Worm (Caenorhabditis elegans) whole organism, L1 larva: ENCODE data around the gene srz-82.

Experiments
- C16A3.4 ChIP-seq: fragments of 150-350 bp; optimal IDR thresholded peaks from 2 replicates; lab custom pipeline; 2014; ENCODE audit warnings: missing biosample characterization, missing genetic modification characterization
- Y116A8C.19 ChIP-seq: sonication (generic microtip); optimal IDR thresholded peaks from 2 replicates; lab custom pipeline; 2016; ENCODE audit warnings: missing compliant biosample characterization, missing genetic modification characterization, borderline replicate concordance
- aha-1 ChIP-seq: fragments of 150-350 bp; optimal IDR thresholded peaks from 2 replicates; lab custom pipeline; 2014; ENCODE audit warnings: missing biosample characterization, missing genetic modification characterization
- aly-2 ChIP-seq: fragments of 150-350 bp; optimal IDR thresholded peaks from 2 replicates; lab custom pipeline; 2014; ENCODE audit warnings: missing biosample characterization, missing genetic modification characterization
- ama-1 ChIP-seq: fragments of 150-350 bp; optimal IDR thresholded peaks from 2 replicates; lab custom pipeline; 2014
- blmp-1 ChIP-seq: fragments of 150-350 bp; optimal IDR thresholded peaks from 2 replicates; lab custom pipeline; 2014; ENCODE audit warnings: missing biosample characterization, missing genetic modification characterization
- ceh-8 ChIP-seq: fragments of 200-800 bp; sonication (Bioruptor generic); optimal IDR thresholded peaks from 2 replicates; lab custom pipeline; 2018; ENCODE audit warnings: mild to moderate bottlenecking, missing genetic modification characterization, moderate library complexity, missing compliant biosample characterization
- ceh-82 ChIP-seq, 3 experiments: fragments of 150-350 bp in 1 of 3; sonication (generic microtip) in 2 of 3; optimal IDR thresholded peaks; 2 replicates each; lab custom pipeline; 2014 to 2017; ENCODE audit warnings: missing biosample characterization in 3 of 3, missing genetic modification characterization in 3 of 3
- ceh-90 ChIP-seq: sonication (generic microtip); optimal IDR thresholded peaks from 2 replicates; lab custom pipeline; 2016; ENCODE audit warnings: missing genetic modification characterization, missing compliant biosample characterization
- ces-1 ChIP-seq: fragments of 150-350 bp; optimal IDR thresholded peaks from 2 replicates; lab custom pipeline; 2014; ENCODE audit warnings: missing biosample characterization, missing genetic modification reagents, missing genetic modification characterization
- dpl-1 ChIP-seq, 3 experiments: fragments of 150-350 bp in 2 of 3; sonication (generic microtip) in 1 of 3; optimal IDR thresholded peaks; 2 replicates each; lab custom pipeline; 2014 to 2017; ENCODE audit warnings: missing biosample characterization in 3 of 3, missing genetic modification characterization in 3 of 3, missing genetic modification reagents in 3 of 3
- dsc-1 ChIP-seq: sonication (generic microtip); optimal IDR thresholded peaks from 2 replicates; lab custom pipeline; 2016; ENCODE audit warnings: mild to moderate bottlenecking, missing genetic modification characterization, missing compliant biosample characterization
- efl-1 ChIP-seq, 4 experiments: fragments of 150-350 bp; optimal IDR thresholded peaks in 3 of 4; peaks in 1 of 4; 1 replicate in 1 of 4; 2 replicates in 3 of 4; lab custom pipeline; 2014; ENCODE audit warnings: missing biosample characterization in 2 of 4, missing genetic modification characterization in 2 of 4, missing genetic modification reagents in 2 of 4
- egl-13 ChIP-seq: sonication (generic microtip); optimal IDR thresholded peaks from 2 replicates; lab custom pipeline; 2016; ENCODE audit warnings: missing genotype, missing genetic modification reagents, missing genetic modification characterization, missing compliant biosample characterization
- egl-27 ChIP-seq, 2 experiments: fragments of 150-350 bp in 1 of 2; sonication (generic microtip); optimal IDR thresholded peaks; 3 replicates each; lab custom pipeline; 2017 to 2018; ENCODE audit warnings: missing biosample characterization in 2 of 2, missing genetic modification characterization in 2 of 2, missing genetic modification reagents in 2 of 2
- elt-2 ChIP-seq: sonication (generic microtip); optimal IDR thresholded peaks from 2 replicates; lab custom pipeline; 2016; ENCODE audit warnings: missing genetic modification characterization, mild to moderate bottlenecking, inconsistent platforms, missing compliant biosample characterization, missing genetic modification reagents
- elt-3 ChIP-seq, 6 experiments: fragments of 150-350 bp in 1 of 6; sonication (generic microtip); optimal IDR thresholded peaks; 2 replicates each; lab custom pipeline; 2017 to 2018; ENCODE audit warnings: missing biosample characterization in 6 of 6, missing genetic modification characterization in 6 of 6, inconsistent platforms in 1 of 6
- ets-5 ChIP-seq: fragments of 200-800 bp; sonication (Bioruptor generic); IDR thresholded peaks from 2 replicates; pipeline ENCODE4 v1.3.6; 2022; ENCODE audit warnings: missing genetic modification characterization, missing compliant biosample characterization
- fkh-8 ChIP-seq: sonication (generic microtip); optimal IDR thresholded peaks from 2 replicates; lab custom pipeline; 2016; ENCODE audit warnings: mild to moderate bottlenecking, missing genetic modification characterization, missing compliant biosample characterization
- grh-1 ChIP-seq: fragments of 200-800 bp; sonication (Bioruptor generic); IDR thresholded peaks from 2 replicates; pipeline ENCODE4 v1.3.6; 2022; ENCODE audit warnings: missing genetic modification reagents, missing genetic modification characterization, missing compliant biosample characterization
- hlh-17 ChIP-seq: fragments of 200-800 bp; sonication (Bioruptor generic); optimal IDR thresholded peaks from 2 replicates; lab custom pipeline; 2018; ENCODE audit warnings: missing genetic modification characterization, mild to moderate bottlenecking, missing compliant biosample characterization, moderate library complexity, borderline replicate concordance
- hpl-2 ChIP-seq: fragments of 150-350 bp; optimal IDR thresholded peaks from 2 replicates; lab custom pipeline; 2014; ENCODE audit warnings: missing biosample characterization, missing genetic modification reagents, missing genetic modification characterization
- lin-14 ChIP-seq: fragments of 200-800 bp; sonication (Bioruptor generic); optimal IDR thresholded peaks from 2 replicates; lab custom pipeline; 2018; ENCODE audit warnings: mild to moderate bottlenecking, missing genetic modification characterization, moderate library complexity, missing compliant biosample characterization
- lin-35 ChIP-seq, 2 experiments: fragments of 150-350 bp; optimal IDR thresholded peaks; 2 replicates each; lab custom pipeline; 2014; ENCODE audit warnings: missing biosample characterization in 2 of 2, missing genetic modification characterization in 2 of 2, missing genetic modification reagents in 2 of 2
- lir-3 ChIP-seq: sonication (generic microtip); optimal IDR thresholded peaks from 2 replicates; lab custom pipeline; 2016; ENCODE audit warnings: mild to moderate bottlenecking, missing genetic modification characterization, moderate library complexity, missing compliant biosample characterization; ENCODE audit not compliant: poor library complexity
- mef-2 ChIP-seq: fragments of 150-350 bp; optimal IDR thresholded peaks from 2 replicates; lab custom pipeline; 2014; ENCODE audit warnings: missing biosample characterization, missing genetic modification characterization
- nhr-11 ChIP-seq: fragments of 150-350 bp; optimal IDR thresholded peaks from 2 replicates; lab custom pipeline; 2014; ENCODE audit warnings: missing biosample characterization, missing genetic modification characterization
- nhr-19 ChIP-seq: fragments of 200-800 bp; sonication (Bioruptor generic); conservative IDR thresholded peaks from 2 replicates; pipeline ENCODE4 v1.3.6; 2022; ENCODE audit warnings: missing genetic modification characterization, missing compliant biosample characterization
- nhr-20 ChIP-seq: sonication (generic microtip); optimal IDR thresholded peaks from 2 replicates; lab custom pipeline; 2016; ENCODE audit warnings: mild to moderate bottlenecking, missing genetic modification characterization, missing compliant biosample characterization
- nhr-237 ChIP-seq: fragments of 150-350 bp; optimal IDR thresholded peaks from 2 replicates; lab custom pipeline; 2014; ENCODE audit warnings: missing biosample characterization, missing genetic modification characterization
- nhr-71 ChIP-seq: sonication (generic microtip); optimal IDR thresholded peaks from 2 replicates; lab custom pipeline; 2016; ENCODE audit warnings: mild to moderate bottlenecking, missing genetic modification characterization, moderate library complexity, missing compliant biosample characterization
- nhr-76 ChIP-seq: sonication (generic microtip); optimal IDR thresholded peaks from 2 replicates; lab custom pipeline; 2017; ENCODE audit warnings: missing biosample characterization, missing genetic modification characterization
- pqm-1 ChIP-seq: sonication (generic microtip); optimal IDR thresholded peaks from 3 replicates; lab custom pipeline; 2017; ENCODE audit warnings: missing biosample characterization, missing genetic modification characterization
- rnt-1 ChIP-seq: sonication (generic microtip); optimal IDR thresholded peaks from 2 replicates; lab custom pipeline; 2016; ENCODE audit warnings: mild to moderate bottlenecking, missing genetic modification characterization, moderate library complexity, missing compliant biosample characterization
- skn-1 ChIP-seq: fragments of 150-350 bp; optimal IDR thresholded peaks from 2 replicates; lab custom pipeline; 2014; ENCODE audit warnings: missing biosample characterization, missing genetic modification characterization
- snu-23 ChIP-seq: sonication (generic microtip); optimal IDR thresholded peaks from 2 replicates; lab custom pipeline; 2016; ENCODE audit warnings: missing genetic modification characterization, missing compliant biosample characterization
- sup-37 ChIP-seq: fragments of 200-800 bp; sonication (Bioruptor generic); optimal IDR thresholded peaks from 2 replicates; lab custom pipeline; 2018; ENCODE audit warnings: mild to moderate bottlenecking, missing genetic modification characterization, missing compliant biosample characterization
- tlp-1 ChIP-seq: fragments of 150-350 bp; optimal IDR thresholded peaks from 2 replicates; lab custom pipeline; 2014; ENCODE audit warnings: missing biosample characterization, missing genetic modification characterization
- unc-30 ChIP-seq: sonication (generic microtip); optimal IDR thresholded peaks from 2 replicates; lab custom pipeline; 2017; ENCODE audit warnings: missing biosample characterization, missing genetic modification characterization
- unc-62 ChIP-seq: fragments of 150-350 bp; optimal IDR thresholded peaks from 2 replicates; lab custom pipeline; 2014; ENCODE audit warnings: missing biosample characterization, missing genetic modification reagents, missing genetic modification characterization
- unc-86 ChIP-seq: sonication (generic microtip); optimal IDR thresholded peaks from 2 replicates; lab custom pipeline; 2016; ENCODE audit warnings: missing genetic modification characterization, missing compliant biosample characterization
- unc-98 ChIP-seq: fragments of 200-800 bp; sonication (Bioruptor generic); IDR thresholded peaks from 2 replicates; pipeline ENCODE4 v1.3.6; 2022; ENCODE audit warnings: missing genetic modification characterization, missing compliant biosample characterization
- xbp-1 ChIP-seq: sonication (generic microtip); optimal IDR thresholded peaks from 2 replicates; lab custom pipeline; 2016; ENCODE audit warnings: missing genetic modification characterization, missing compliant biosample characterization
- ztf-11 ChIP-seq, 2 experiments: sonication (generic microtip); optimal IDR thresholded peaks; 2 replicates each; lab custom pipeline; 2016 to 2017; ENCODE audit warnings: missing genetic modification characterization in 2 of 2, missing biosample characterization in 1 of 2, missing compliant biosample characterization in 1 of 2
- ztf-4 ChIP-seq: fragments of 150-350 bp; optimal IDR thresholded peaks from 2 replicates; lab custom pipeline; 2014; ENCODE audit warnings: missing biosample characterization, missing genetic modification characterization

The srz-82 gene

DNA sequence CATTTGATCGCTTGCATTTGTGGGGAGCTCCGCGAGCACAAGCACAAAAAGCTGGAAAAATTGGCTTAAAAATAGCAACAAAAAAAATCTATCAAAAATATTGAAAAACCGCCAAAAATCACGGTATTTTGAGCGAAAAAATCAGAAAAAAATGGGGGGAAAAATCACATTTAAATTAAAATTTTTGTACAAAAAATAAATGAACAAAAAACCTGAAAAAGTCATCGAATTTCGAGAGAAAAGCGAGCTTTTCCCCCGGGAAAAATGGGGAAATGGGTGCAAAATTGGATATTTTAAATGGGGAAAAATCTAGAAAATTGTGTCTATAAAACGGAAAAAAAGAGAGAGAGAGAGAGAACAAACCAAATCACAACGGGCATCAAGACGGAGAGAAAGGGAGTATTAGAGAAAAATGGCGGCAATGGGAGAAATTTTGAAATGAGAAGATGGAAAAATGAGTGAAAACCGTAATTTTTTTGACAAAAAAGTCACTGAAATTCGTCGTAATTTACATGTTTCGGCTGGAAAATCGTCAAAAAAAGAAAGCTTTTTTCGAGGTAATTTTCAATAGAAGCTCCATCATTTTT is 26.9 kb downstream of the srz-82 start, which contains the start of gene ced-10:
Gene ced-10 (minus strand): TSS at position 51 of the 587 bp plus-strand sequence.
- peak in 1 of 2 experiments; percentile 3 for TF ChIP-seq efl-1 (optimal IDR thresholded peaks at IDR 0.05; lab: Kevin White, UChicago)
- peak; percentile 21 to 93 for TF ChIP-seq efl-1 (GFP tag; optimal IDR thresholded peaks at IDR 0.05 in 1 of 2; lab: Kevin White, UChicago)
- peak in 2 of 3 experiments; percentile 1 to 10 for TF ChIP-seq dpl-1 (GFP tag; optimal IDR thresholded peaks at IDR 0.05; lab: Kevin White, UChicago)
- no peak for TF ChIP-seq unc-30 (tag; lab: Kevin White, UChicago)
- TF ChIP-seq, all 84 proteins: peak for 2

ce11 chrIV:3514467-3514866 is 31.8 kb downstream of the srz-82 start, which contains the start of gene tsg-101:
Gene tsg-101 (minus strand): TSS chrIV:3514567.
- TF ChIP-seq hlh-17 (GFP tag; lab: Kevin White, UChicago) (no peak), dsc-1 (no peak), sup-37 (GFP tag; lab: Kevin White, UChicago) (no peak), elt-2 (tag; lab: Kevin White, UChicago) (no peak), nhr-71 (tag; lab: Kevin White, UChicago) (no peak), lin-14 (GFP tag; lab: Kevin White, UChicago) (no peak), fkh-8 (tag; lab: Kevin White, UChicago) (no peak), nhr-11 (tag; lab: Kevin White, UChicago) (no peak), ama-1 (lab: Kevin White, UChicago) (no peak), xbp-1 (no peak), grh-1 (GFP tag; lab: Robert Waterston, UW) (no peak), egl-27 (tag; optimal IDR thresholded peaks at IDR 0.05; lab: Kevin White, UChicago) (no peak), egl-13 (tag; lab: Kevin White, UChicago) (no peak), ztf-4 (tag; lab: Kevin White, UChicago) (no peak), rnt-1 (tag; lab: Kevin White, UChicago) (no peak), elt-3 (tag; optimal IDR thresholded peaks at IDR 0.05; lab: Kevin White, UChicago) (no peak)

DNA sequence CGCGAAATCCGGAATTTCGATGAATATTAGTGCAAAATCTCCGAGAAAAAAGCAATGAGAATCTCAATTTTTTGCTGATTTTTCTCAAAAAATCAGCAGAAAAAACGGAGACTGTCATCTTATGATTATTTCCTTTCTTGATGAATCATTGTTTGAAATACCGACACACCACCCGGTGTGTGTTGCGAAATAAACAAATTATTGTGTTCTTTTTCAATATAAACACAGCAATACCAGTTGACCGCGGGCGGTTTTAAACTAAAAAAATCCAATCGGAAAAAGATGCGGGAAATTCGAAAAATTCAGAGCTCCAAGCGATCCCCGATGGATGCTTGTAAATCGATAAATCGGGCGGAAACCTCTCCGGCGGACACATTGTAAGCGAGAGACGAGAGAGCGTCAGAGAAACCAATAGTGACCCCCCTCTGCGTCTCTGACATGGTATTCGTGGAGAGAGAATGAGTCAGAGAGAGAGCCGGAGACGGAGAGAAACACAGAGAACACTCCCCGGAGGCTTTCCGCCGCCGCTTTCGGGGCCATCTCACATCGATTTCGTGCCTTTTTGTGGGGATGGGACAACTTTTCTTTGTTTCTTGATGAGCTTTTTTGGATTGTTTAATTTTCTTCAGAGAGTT is 32.8 kb downstream of the srz-82 start:
- TF ChIP-seq ceh-82 (tag; optimal IDR thresholded peaks at IDR 0.05; lab: Kevin White, UChicago) (peak; percentile 58 to 83 (median 59)), ces-1 (GFP tag; lab: Kevin White, UChicago) (no peak), egl-27 (tag; optimal IDR thresholded peaks at IDR 0.05; lab: Kevin White, UChicago) (no peak), lin-35 (GFP tag; optimal IDR thresholded peaks at IDR 0.05; lab: Kevin White, UChicago) (peak; percentile 62 to 63), aha-1 (tag; lab: Kevin White, UChicago) (no peak), nhr-20 (peak; percentile 42), Y116A8C.19 (tag; lab: Kevin White, UChicago) (no peak), unc-98 (no peak), xbp-1 (peak; percentile 28), pqm-1 (tag; lab: Kevin White, UChicago) (no peak), dpl-1 (GFP tag; optimal IDR thresholded peaks at IDR 0.05; lab: Kevin White, UChicago) (peak; percentile 11 to 50 (median 32)), nhr-76 (no peak), ztf-4 (tag; lab: Kevin White, UChicago) (no peak), hpl-2 (GFP tag; lab: Kevin White, UChicago) (no peak), dsc-1 (peak; percentile 40), C16A3.4 (tag; lab: Kevin White, UChicago) (peak; percentile 24), ama-1 (lab: Kevin White, UChicago) (no peak), nhr-237 (tag; lab: Kevin White, UChicago) (no peak), aly-2 (tag; lab: Kevin White, UChicago) (no peak), blmp-1 (tag; lab: Kevin White, UChicago) (peak; percentile 41), unc-86 (peak; percentile 25), nhr-11 (tag; lab: Kevin White, UChicago) (no peak), nhr-19 (GFP tag; lab: Robert Waterston, UW) (peak; percentile 71), snu-23 (GFP tag; lab: Kevin White, UChicago) (peak; percentile 72), tlp-1 (tag; lab: Kevin White, UChicago) (no peak), ztf-11 (tag; optimal IDR thresholded peaks at IDR 0.05; lab: Kevin White, UChicago) (no peak), unc-62 (no peak), ets-5 (GFP tag; lab: Robert Waterston, UW) (no peak), ceh-8 (no peak), mef-2 (tag; lab: Kevin White, UChicago) (no peak), egl-13 (tag; lab: Kevin White, UChicago) (no peak), lir-3 (tag; lab: Kevin White, UChicago) (no peak), skn-1 (tag; lab: Kevin White, UChicago) (peak; percentile 90), rnt-1 (tag; lab: Kevin White, UChicago) (no peak), ceh-90 (no peak)
